Fruit fly (Drosophila melanogaster): ENCODE results near the gene CG31730.

The CG31730 gene

DNA sequence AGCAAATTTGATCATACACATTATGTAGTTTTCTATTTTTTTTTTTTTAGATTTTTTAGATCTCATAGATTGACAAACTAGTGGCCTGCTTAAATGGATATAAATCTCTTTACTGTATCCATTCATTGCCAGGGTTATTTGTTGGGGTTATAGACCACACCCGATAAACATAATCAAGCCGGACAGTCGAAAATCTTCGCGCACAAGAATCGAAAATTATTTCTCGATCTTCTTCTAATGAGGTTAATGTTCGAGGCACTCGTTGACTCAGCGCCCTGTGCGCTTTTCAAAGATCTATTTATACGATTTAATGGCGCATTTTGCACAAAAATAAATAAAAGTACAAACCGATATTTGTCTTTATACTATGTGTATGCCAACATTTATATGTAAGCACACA is at the start of gene CG31730:
Gene CG31730, minus strand, starts transcription at position 101 of the 400 bp plus-strand sequence.
- TF ChIP-seq Sin3A (optimal IDR thresholded peaks at IDR 0.05), result no peak
- TF ChIP-seq ttk (optimal IDR thresholded peaks at IDR 0.05), result no peak
- TF ChIP-seq Myc (optimal IDR thresholded peaks at IDR 0.05), result no peak
- no peak for TF ChIP-seq h (optimal IDR thresholded peaks at IDR 0.05)
- TF ChIP-seq psq (optimal IDR thresholded peaks at IDR 0.05), result no peak
- no peak for TF ChIP-seq insv (optimal IDR thresholded peaks at IDR 0.05)

DNA sequence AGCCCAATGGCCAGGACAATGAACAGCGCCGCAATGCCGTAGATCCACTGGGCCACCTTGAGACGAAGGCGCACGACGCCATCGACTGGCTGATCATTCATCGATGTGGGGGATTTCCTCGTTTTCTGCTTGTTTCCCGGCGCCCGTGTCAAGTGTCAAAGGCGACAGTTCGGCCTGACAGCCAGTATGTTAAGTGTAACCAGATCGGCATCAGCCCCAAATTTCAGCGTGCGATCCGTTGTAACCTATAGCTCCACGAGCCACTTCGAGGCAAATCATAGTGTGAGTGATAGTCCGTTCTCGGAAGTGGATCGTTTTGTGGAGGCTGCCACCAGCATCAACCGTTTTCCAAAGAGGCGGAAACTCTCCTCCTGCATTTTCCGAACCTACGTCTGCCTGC is 47.1 kb upstream of the CG31730 start, which contains the start of gene CG43779:
Gene CG43779, minus strand, starts transcription at position 101 of the 400 bp plus-strand sequence.
- TF ChIP-seq h (optimal IDR thresholded peaks at IDR 0.05) (no peak), psq (optimal IDR thresholded peaks at IDR 0.05) (no peak), insv (optimal IDR thresholded peaks at IDR 0.05) (no peak), ttk (optimal IDR thresholded peaks at IDR 0.05) (no peak), Myc (optimal IDR thresholded peaks at IDR 0.05) (no peak)

DNA sequence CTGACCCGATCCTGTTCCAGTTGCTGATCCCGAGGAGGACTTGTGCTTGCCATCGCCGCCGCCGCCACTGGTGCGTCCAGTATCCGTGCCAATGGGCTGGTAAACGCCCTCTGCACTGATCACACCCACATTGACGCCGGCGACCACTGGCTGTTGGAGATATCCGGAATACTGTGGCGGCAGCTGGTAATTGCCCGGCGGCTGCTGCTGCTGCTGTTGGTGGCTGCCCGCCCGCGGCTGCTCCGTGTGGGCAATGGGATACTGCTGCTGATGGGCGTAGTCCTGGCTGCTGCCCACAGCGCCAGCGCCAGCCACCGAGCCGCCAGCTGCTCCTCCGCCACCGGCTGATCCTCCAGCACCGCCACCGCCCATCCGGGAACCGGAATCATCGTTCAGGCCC is 45.5 kb upstream of the CG31730 start:
- TF ChIP-seq insv (optimal IDR thresholded peaks at IDR 0.05), result no peak
- no peak for TF ChIP-seq Sin3A (optimal IDR thresholded peaks at IDR 0.05)
- TF ChIP-seq psq (optimal IDR thresholded peaks at IDR 0.05), result no peak
- TF ChIP-seq h (optimal IDR thresholded peaks at IDR 0.05), result no peak
- TF ChIP-seq Myc (optimal IDR thresholded peaks at IDR 0.05), result no peak
- TF ChIP-seq ttk (optimal IDR thresholded peaks at IDR 0.05), result no peak

DNA sequence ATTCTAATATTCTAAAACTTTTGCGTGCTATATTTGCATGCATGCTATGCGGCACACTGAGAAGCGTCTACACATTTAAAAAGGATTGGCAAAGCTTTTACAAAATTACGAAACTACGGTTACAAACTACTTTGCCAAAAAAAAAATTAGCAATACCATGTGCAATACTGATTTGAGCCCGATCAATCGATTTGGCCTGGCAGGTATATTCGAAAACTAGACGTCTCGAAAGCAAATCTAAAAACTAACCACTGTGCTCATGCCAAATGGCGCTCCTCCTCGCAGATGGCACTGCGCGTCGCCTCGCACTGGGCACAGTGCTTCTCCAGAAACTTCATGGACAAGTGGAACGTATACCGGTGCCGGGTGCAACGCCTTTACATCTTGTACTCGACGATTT is 44.9 kb upstream of the CG31730 start, which contains the start of gene CG16825:
Gene CG16825, plus strand, starts transcription at position 301 of the 400 bp plus-strand sequence.
- no peak for TF ChIP-seq h (optimal IDR thresholded peaks at IDR 0.05)
- TF ChIP-seq psq (optimal IDR thresholded peaks at IDR 0.05), result no peak
- TF ChIP-seq Sin3A (optimal IDR thresholded peaks at IDR 0.05), result no peak
- TF ChIP-seq insv (optimal IDR thresholded peaks at IDR 0.05), result no peak
- TF ChIP-seq Myc (optimal IDR thresholded peaks at IDR 0.05), result no peak
- no peak for TF ChIP-seq ttk (optimal IDR thresholded peaks at IDR 0.05)

DNA sequence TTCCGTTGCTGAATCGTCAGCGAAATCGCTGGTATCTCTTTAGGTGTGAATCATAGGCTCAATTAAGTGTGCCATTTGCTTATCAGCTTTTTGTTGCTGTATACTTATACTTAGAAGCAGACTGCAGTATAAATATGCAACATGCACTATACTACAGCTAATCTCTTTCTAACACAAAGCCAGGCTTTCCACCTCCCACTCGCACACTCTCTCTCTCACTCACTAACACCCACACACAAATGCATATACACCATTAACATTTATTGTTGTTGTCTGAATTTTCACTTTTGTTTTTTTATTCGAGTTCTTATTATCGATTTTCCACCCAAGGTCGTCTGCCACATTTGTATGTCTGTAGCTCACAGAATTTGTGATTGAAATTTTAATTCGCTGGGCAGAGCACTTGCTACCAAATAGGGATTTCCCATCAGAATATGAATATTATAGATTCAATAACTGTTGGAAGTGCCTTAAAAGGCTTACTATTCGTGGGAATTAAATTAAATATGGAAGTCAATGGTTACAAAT is 37.2 kb upstream of the CG31730 start:
- no peak for TF ChIP-seq Sin3A (optimal IDR thresholded peaks at IDR 0.05)
- TF ChIP-seq h (optimal IDR thresholded peaks at IDR 0.05), result no peak
- TF ChIP-seq insv (optimal IDR thresholded peaks at IDR 0.05), result no peak
- no peak for TF ChIP-seq ttk (optimal IDR thresholded peaks at IDR 0.05)
- no peak for TF ChIP-seq psq (optimal IDR thresholded peaks at IDR 0.05)
- no peak for TF ChIP-seq Myc (optimal IDR thresholded peaks at IDR 0.05)

DNA sequence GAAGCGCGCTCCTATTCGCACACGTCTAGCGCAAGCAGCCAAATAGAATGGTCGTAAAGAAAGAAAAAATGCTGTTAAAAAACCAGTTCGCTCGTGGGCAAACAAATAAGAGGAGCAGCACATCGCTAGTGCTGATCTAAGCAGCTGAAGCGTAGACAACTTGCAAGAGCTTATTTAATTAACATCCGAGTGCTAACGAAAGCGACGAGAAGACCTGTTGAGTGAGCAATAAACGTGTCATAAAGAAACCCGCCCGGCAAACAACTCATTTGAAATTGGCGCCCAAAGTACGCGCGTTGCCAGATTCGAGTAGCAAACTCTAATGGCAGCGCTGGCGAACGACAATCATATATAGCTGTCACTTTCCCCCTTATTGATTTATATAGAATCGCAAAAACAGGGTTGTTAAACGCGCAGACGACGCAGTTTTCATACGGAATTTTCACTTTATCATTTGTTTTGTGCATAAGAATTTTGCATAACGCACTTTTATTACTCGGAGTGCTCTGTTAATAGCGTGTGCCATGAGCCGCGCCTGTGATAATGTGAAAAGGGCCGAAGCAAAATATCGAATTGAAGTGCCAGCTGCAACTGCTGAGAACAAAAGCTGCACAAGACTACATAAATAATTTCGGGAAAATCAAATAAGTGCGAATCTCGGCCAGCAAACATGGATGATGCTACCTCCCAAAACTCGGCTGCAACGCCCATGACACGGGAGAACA is 36.6 kb upstream of the CG31730 start:
- TF ChIP-seq psq (optimal IDR thresholded peaks at IDR 0.05) (no peak), ttk (optimal IDR thresholded peaks at IDR 0.05) (no peak)

DNA sequence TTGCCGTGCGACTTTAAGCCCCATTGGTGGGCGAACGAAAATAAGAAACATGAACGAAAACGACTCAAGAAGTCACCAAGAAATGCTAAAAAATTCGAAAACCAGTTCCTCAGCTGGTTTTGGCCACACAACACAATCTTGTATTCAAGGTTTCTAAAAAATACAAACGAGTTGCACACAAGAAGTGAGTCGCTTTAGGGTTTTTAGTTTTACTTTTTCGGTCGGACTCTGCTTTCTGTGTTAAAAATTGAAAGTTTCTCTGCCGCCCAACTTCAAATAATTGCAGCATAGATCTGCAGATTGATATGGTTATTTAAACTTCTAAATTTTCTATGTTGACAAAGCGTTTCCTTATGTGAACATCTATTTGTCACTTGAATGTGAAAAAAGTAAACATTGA is 33.1 kb upstream of the CG31730 start, which contains the start of gene CG16824:
Gene CG16824, plus strand, starts transcription at position 384 of the 400 bp plus-strand sequence.
- TF ChIP-seq Sin3A (optimal IDR thresholded peaks at IDR 0.05), result no peak

DNA sequence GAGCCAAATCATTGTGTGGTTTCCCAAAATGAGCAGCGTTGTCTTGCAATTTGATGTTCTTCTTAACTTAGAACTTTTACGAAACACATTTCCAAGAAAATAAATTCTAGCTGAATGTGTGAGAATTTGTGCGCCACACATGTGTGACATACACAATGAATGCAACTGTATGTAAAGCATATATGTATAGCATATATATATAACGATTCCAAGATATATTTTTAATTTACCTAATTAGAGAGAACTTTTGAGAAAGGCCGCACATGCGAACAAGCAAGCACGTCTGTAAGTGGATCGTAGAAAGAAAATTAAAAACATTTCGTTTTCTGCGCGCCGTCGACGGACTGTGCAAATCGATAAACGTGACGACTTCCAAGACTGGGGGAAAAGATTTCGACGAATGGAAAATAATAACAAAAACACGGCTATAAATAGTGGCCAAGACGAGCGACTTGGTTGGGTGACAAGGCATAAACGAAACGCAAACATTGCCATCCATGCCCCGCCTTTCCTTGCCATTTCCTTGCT is 32.5 kb upstream of the CG31730 start:
- TF ChIP-seq Sin3A (optimal IDR thresholded peaks at IDR 0.05) (no peak), Myc (optimal IDR thresholded peaks at IDR 0.05) (no peak), ttk (optimal IDR thresholded peaks at IDR 0.05) (no peak), insv (optimal IDR thresholded peaks at IDR 0.05) (no peak)

DNA sequence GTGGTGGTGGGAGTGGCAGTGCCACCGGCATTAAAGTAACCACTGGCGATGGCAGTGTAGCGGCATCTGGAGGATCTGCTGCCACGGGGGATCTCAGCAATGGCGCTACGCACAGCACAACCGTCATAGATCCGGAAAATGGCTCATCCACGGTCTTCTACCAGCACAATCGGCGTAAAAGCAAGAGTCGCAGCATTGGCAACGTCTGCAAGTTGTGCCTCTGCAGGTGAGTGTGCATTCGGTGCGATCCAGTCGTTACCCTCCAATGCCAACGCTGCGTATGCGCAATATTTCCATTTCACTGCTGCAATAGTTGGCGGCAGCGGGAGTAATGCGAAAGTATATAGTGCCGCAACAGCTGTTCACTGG is 31.5 kb upstream of the CG31730 start:
- TF ChIP-seq insv (optimal IDR thresholded peaks at IDR 0.05) (no peak), h (optimal IDR thresholded peaks at IDR 0.05) (no peak), ttk (optimal IDR thresholded peaks at IDR 0.05) (no peak), Myc (optimal IDR thresholded peaks at IDR 0.05) (no peak), Sin3A (optimal IDR thresholded peaks at IDR 0.05) (no peak), psq (optimal IDR thresholded peaks at IDR 0.05) (no peak)

DNA sequence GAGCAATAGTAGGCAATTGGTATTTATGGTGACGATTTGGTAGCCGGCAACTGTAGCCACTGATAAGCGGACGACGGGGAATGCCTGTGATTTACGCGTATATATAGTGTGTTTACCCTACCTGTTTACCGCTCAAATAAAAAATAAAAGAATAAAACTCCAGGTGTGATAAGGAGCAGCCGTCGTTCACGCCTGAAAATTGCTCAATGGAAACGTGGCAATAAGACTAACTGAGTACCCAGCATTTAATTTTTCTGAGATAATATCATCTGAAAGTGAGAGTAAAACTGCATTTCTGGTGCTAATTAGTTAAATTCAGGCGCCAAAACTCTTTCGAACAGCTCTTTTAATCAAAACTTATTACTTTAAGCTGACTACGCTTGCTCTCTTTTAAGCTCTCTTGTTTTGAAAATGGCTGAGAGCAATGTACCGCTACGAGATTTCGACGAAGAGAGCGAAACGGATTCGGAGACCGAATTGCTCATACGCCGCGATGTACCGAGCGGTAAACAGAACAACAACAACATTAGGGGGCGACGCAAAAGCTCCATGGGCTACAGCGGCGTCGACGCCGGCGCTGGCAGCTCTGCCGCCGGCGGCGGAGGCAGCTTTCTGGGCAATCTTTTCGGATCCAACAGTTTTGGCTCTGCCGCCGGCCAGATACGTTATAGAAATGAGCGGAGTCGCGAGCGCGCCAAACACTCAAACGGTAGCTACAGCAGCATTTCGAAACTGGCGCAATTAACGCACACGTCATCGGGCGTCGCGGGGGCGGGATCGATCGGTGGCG is 30.9 kb upstream of the CG31730 start:
- no peak for TF ChIP-seq Sin3A (optimal IDR thresholded peaks at IDR 0.05)
- TF ChIP-seq ttk (optimal IDR thresholded peaks at IDR 0.05), result no peak
- no peak for TF ChIP-seq insv (optimal IDR thresholded peaks at IDR 0.05)
- TF ChIP-seq h (optimal IDR thresholded peaks at IDR 0.05), result no peak
- no peak for TF ChIP-seq psq (optimal IDR thresholded peaks at IDR 0.05)
- TF ChIP-seq Myc (optimal IDR thresholded peaks at IDR 0.05), result no peak

DNA sequence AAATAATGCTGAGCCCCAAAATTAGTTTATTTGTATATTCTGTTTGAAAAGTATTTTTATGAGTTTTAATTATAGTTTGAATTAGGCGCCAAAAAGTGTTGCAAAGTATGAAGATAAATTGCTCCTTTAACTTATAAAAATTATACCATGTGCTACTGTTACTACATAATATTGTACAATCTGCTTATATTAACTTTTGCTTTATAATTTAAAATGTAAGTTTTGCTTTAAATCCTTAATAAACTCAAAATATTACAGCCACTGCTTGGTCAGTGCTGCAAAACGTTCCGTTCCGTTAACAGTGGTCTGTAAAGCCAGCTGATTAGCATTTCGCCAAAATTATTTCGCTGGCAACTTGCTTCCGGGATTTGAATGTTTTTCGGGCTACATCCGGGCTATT is 30.1 kb upstream of the CG31730 start, which contains the start of gene CG31729:
Gene CG31729, plus strand, starts transcription at position 309 of the 400 bp plus-strand sequence.
- TF ChIP-seq Myc (optimal IDR thresholded peaks at IDR 0.05) (no peak), h (optimal IDR thresholded peaks at IDR 0.05) (no peak), Sin3A (optimal IDR thresholded peaks at IDR 0.05) (no peak), psq (optimal IDR thresholded peaks at IDR 0.05) (no peak), insv (optimal IDR thresholded peaks at IDR 0.05) (no peak), ttk (optimal IDR thresholded peaks at IDR 0.05) (no peak)

DNA sequence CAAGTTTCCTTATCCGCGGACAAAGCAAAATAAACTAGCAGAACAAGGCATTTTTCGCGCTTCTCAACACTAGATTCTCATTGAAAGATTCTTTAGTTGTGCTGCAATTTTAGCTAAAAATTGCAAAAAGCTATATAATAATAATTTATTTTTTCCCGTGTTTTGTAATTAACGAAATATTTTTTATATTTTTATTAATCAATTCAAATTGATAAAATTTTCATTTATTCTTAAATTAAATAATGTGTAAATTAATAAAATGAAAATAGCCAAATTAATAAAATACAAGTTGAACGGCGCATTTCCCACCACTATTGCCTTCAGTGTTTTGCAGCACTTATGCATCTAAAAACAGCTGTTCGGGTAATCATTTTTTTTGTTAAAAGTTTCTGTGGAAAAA is 26.9 kb upstream of the CG31730 start, which contains the start of the genes Drep4 and Uvrag:
Gene Drep4, minus strand, starts transcription at position 7 of the 400 bp plus-strand sequence.
Gene Uvrag, plus strand, starts transcription at position 322 of the 400 bp plus-strand sequence.
- no peak for TF ChIP-seq psq (optimal IDR thresholded peaks at IDR 0.05)
- no peak for TF ChIP-seq h (optimal IDR thresholded peaks at IDR 0.05)
- TF ChIP-seq insv (optimal IDR thresholded peaks at IDR 0.05), result no peak
- TF ChIP-seq ttk (optimal IDR thresholded peaks at IDR 0.05), result no peak
- TF ChIP-seq Sin3A (optimal IDR thresholded peaks at IDR 0.05), result no peak
- TF ChIP-seq Myc (optimal IDR thresholded peaks at IDR 0.05), result no peak

Measured in Kc167 (cell line).